Worm (Caenorhabditis elegans) whole organism, young adult: ENCODE results near the gene add-1.

Experiments
- B0019.2 ChIP-seq: fragments of 200-800 bp; sonication (Bioruptor generic); conservative IDR thresholded peaks from 2 replicates; pipeline ENCODE4 v1.3.6; 2022; ENCODE audit warnings: missing genetic modification reagents, missing genetic modification characterization, missing compliant biosample characterization
- B0336.3 ChIP-seq: fragments of 200-800 bp; sonication (Bioruptor generic); IDR thresholded peaks from 2 replicates; pipeline ENCODE4 v1.3.6; 2022; ENCODE audit warnings: missing genetic modification characterization, missing compliant biosample characterization
- C06A6.2 ChIP-seq: fragments of 200-800 bp; sonication (Bioruptor generic); conservative IDR thresholded peaks from 2 replicates; pipeline ENCODE4 v1.3.6; 2022; ENCODE audit warnings: missing genetic modification characterization, missing compliant biosample characterization
- C17E4.6 ChIP-seq: fragments of 200-800 bp; sonication (Bioruptor generic); IDR thresholded peaks from 2 replicates; pipeline ENCODE4 v1.3.6; 2022; ENCODE audit warnings: missing genetic modification reagents, missing genetic modification characterization, missing compliant biosample characterization
- F33H1.4 ChIP-seq: fragments of 200-800 bp; sonication (Bioruptor generic); IDR thresholded peaks from 2 replicates; pipeline ENCODE4 v1.3.6; 2022; ENCODE audit warnings: missing genetic modification reagents, missing genetic modification characterization, missing compliant biosample characterization
- Y53F4B.3 ChIP-seq: fragments of 200-800 bp; sonication (Bioruptor generic); IDR thresholded peaks from 2 replicates; pipeline ENCODE4 v1.3.6; 2022; ENCODE audit warnings: missing genetic modification reagents, missing genetic modification characterization, missing compliant biosample characterization
- Y67H2A.10 ChIP-seq: fragments of 200-800 bp; sonication (Bioruptor generic); conservative IDR thresholded peaks from 2 replicates; pipeline ENCODE4 v1.3.6; 2022; ENCODE audit warnings: missing genetic modification reagents, missing genetic modification characterization, missing compliant biosample characterization
- atf-7 ChIP-seq: sonication (generic microtip); optimal IDR thresholded peaks from 2 replicates; lab custom pipeline; 2017; ENCODE audit warnings: mild to moderate bottlenecking, missing genetic modification characterization, missing compliant biosample characterization
- attf-5 ChIP-seq: fragments of 200-800 bp; sonication (Bioruptor generic); optimal IDR thresholded peaks from 2 replicates; lab custom pipeline; 2018; ENCODE audit warnings: mild to moderate bottlenecking, missing genetic modification characterization, missing compliant biosample characterization
- ceh-79 ChIP-seq: sonication (generic microtip); optimal IDR thresholded peaks from 2 replicates; lab custom pipeline; 2017; ENCODE audit warnings: mild to moderate bottlenecking, missing genetic modification characterization, missing compliant biosample characterization
- chd-7 ChIP-seq: sonication (generic microtip); optimal IDR thresholded peaks from 2 replicates; lab custom pipeline; 2016; ENCODE audit warnings: mild to moderate bottlenecking, missing genetic modification characterization, moderate library complexity, missing compliant biosample characterization
- die-1 ChIP-seq: sonication (generic microtip); optimal IDR thresholded peaks from 2 replicates; lab custom pipeline; 2016; ENCODE audit warnings: missing genotype, mild to moderate bottlenecking, missing genetic modification characterization, missing compliant biosample characterization
- efl-1 ChIP-seq: fragments of 150-350 bp; optimal IDR thresholded peaks from 2 replicates; lab custom pipeline; 2014; ENCODE audit warnings: missing biosample characterization, missing genetic modification reagents, missing genetic modification characterization
- egl-18 ChIP-seq: fragments of 200-800 bp; sonication (Bioruptor generic); IDR thresholded peaks from 2 replicates; pipeline ENCODE4 v1.3.6; 2022; ENCODE audit warnings: missing genetic modification reagents, missing genetic modification characterization, missing compliant biosample characterization
- ets-4 ChIP-seq: fragments of 200-800 bp; sonication (Bioruptor generic); optimal IDR thresholded peaks from 2 replicates; lab custom pipeline; 2018; ENCODE audit warnings: mild to moderate bottlenecking, missing genetic modification characterization, missing compliant biosample characterization
- hlh-12 ChIP-seq: sonication (generic microtip); optimal IDR thresholded peaks from 2 replicates; lab custom pipeline; 2016; ENCODE audit warnings: missing genetic modification characterization, missing compliant biosample characterization
- hmg-20 ChIP-seq: fragments of 200-800 bp; sonication (Bioruptor generic); IDR thresholded peaks from 2 replicates; pipeline ENCODE4 v1.3.6; 2022; ENCODE audit warnings: missing genetic modification reagents, missing genetic modification characterization, missing compliant biosample characterization
- hrde-1 ChIP-seq: sonication (generic microtip); optimal IDR thresholded peaks from 2 replicates; lab custom pipeline; 2016; ENCODE audit warnings: missing genetic modification characterization, mild to moderate bottlenecking, missing compliant biosample characterization, moderate library complexity, missing genotype, missing genetic modification reagents, borderline replicate concordance
- lin-35 ChIP-seq, 3 experiments: fragments of 150-350 bp in 2 of 3; sonication (generic microtip) in 1 of 3; optimal IDR thresholded peaks; 2 replicates each; lab custom pipeline; 2014 to 2018; ENCODE audit warnings: missing biosample characterization in 3 of 3, missing genetic modification characterization in 3 of 3, missing genetic modification reagents in 3 of 3
- madf-10 ChIP-seq: sonication (generic microtip); optimal IDR thresholded peaks from 2 replicates; lab custom pipeline; 2016; ENCODE audit warnings: mild to moderate bottlenecking, missing genetic modification characterization, missing compliant biosample characterization
- madf-3 ChIP-seq: fragments of 200-800 bp; sonication (Bioruptor generic); IDR thresholded peaks from 2 replicates; pipeline ENCODE4 v1.3.6; 2022; ENCODE audit warnings: missing genetic modification reagents, missing genetic modification characterization, missing compliant biosample characterization
- nfya-2 ChIP-seq: fragments of 200-800 bp; sonication (Bioruptor generic); IDR thresholded peaks from 2 replicates; pipeline ENCODE4 v1.3.6; 2022; ENCODE audit warnings: missing genetic modification reagents, missing genetic modification characterization, missing compliant biosample characterization
- nfyb-1 ChIP-seq: fragments of 200-800 bp; sonication (Bioruptor generic); IDR thresholded peaks from 2 replicates; pipeline ENCODE4 v1.3.6; 2022; ENCODE audit warnings: missing genetic modification reagents, missing genetic modification characterization, missing compliant biosample characterization
- nhr-27 ChIP-seq: fragments of 200-800 bp; sonication (Bioruptor generic); optimal IDR thresholded peaks from 2 replicates; lab custom pipeline; 2018; ENCODE audit warnings: mild to moderate bottlenecking, missing genetic modification characterization, moderate library complexity, missing compliant biosample characterization
- nhr-80 ChIP-seq: sonication (generic microtip); optimal IDR thresholded peaks from 2 replicates; lab custom pipeline; 2016; ENCODE audit warnings: missing genetic modification characterization, missing compliant biosample characterization
- sdz-38 ChIP-seq: sonication (generic microtip); optimal IDR thresholded peaks from 2 replicates; lab custom pipeline; 2016; ENCODE audit warnings: missing genotype, missing genetic modification characterization, missing compliant biosample characterization
- sea-2 ChIP-seq: fragments of 200-800 bp; sonication (Bioruptor generic); IDR thresholded peaks from 2 replicates; pipeline ENCODE4 v1.3.6; 2022; ENCODE audit warnings: missing genetic modification characterization, missing compliant biosample characterization
- snpc-1.3 ChIP-seq: sonication (generic microtip); optimal IDR thresholded peaks from 2 replicates; lab custom pipeline; 2017; ENCODE audit warnings: missing genetic modification characterization, mild to moderate bottlenecking, missing compliant biosample characterization, antibody characterized with exemption, moderate library complexity, missing genotype, missing genetic modification reagents; ENCODE audit not compliant: insufficient read depth
- snpc-3.4 ChIP-seq: sonication (generic microtip); optimal IDR thresholded peaks from 2 replicates; lab custom pipeline; 2017; ENCODE audit warnings: missing genetic modification characterization, mild to moderate bottlenecking, missing compliant biosample characterization, antibody characterized with exemption, moderate library complexity, missing genotype, missing genetic modification reagents
- sptf-2 ChIP-seq: fragments of 200-800 bp; sonication (Bioruptor generic); optimal IDR thresholded peaks from 2 replicates; lab custom pipeline; 2018; ENCODE audit warnings: mild to moderate bottlenecking, missing genetic modification characterization, missing compliant biosample characterization
- xnd-1 ChIP-seq: sonication (generic microtip); optimal IDR thresholded peaks from 2 replicates; lab custom pipeline; 2016; ENCODE audit warnings: missing genotype, missing genetic modification reagents, missing genetic modification characterization, missing compliant biosample characterization
- zim-3 ChIP-seq: sonication (generic microtip); optimal IDR thresholded peaks from 2 replicates; lab custom pipeline; 2017; ENCODE audit warnings: mild to moderate bottlenecking, missing genetic modification characterization, moderate library complexity, missing compliant biosample characterization
- ztf-28 ChIP-seq: fragments of 200-800 bp; sonication (Bioruptor generic); IDR thresholded peaks from 2 replicates; pipeline ENCODE4 v1.3.6; 2022; ENCODE audit warnings: missing genetic modification reagents, missing genetic modification characterization, missing compliant biosample characterization

The add-1 gene

DNA sequence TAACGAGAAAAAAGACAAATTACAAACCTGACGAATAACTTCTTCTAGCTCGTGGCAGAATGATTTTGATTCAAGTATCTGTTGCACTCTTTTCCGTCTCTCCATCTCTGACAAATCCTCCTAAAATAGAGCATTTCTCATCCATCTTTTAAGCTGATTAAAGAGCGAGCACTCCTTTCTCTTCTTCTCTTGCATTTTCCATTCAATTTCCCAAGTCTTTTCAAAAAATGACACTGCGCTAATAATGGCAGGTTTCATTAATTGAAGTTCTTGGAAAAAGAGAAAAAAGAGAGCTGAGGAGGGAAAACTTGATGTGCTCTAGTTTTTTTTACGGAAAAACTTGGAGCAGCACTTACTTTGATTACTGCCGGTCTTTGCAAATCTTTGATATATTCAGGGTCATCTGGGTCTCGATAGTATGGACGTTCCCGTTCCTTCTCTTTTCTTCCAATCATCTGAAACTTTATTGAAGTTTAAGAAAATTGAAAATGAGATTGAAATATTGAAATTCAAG, at the start of gene add-1:
TSS of gene add-1 (minus strand) at position 464 of the 514 bp plus-strand sequence.
- TF ChIP-seq B0336.3 (GFP tag; lab: Robert Waterston, UW) (no peak), nfyb-1 (GFP tag; lab: Robert Waterston, UW) (no peak), Y67H2A.10 (GFP tag; lab: Robert Waterston, UW) (no peak), F33H1.4 (no peak), sptf-2 (no peak), nhr-27 (tag; lab: Kevin White, UChicago) (no peak), chd-7 (no peak), ets-4 (GFP tag; lab: Kevin White, UChicago) (no peak)

DNA sequence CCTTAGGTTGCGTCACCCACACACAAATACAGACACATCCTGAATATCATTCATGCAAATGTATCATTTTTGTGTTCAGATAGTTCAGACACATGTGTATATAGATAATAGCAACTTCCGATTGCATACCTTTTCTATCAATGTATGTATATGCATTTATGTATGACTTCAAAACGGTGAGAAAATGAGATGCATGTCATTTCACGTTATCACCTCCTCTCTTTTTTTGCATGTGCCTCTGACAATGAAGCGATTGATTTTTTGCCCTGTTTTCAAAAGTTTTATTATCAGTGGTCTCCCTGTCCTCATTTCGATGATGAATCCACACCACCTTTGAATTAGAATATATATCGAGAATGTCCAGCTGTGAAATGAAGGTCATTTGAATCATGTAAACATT, 46.0 kb upstream of the add-1 start, which contains the start of gene K05B2.2:
TSS of gene K05B2.2 (plus strand) at position 278 of the 400 bp plus-strand sequence.
- TF ChIP-seq hrde-1 (tag; lab: Kevin White, UChicago) (no peak), nhr-80 (tag; lab: Kevin White, UChicago) (peak; percentile 77), sdz-38 (tag; lab: Kevin White, UChicago) (no peak), ceh-79 (no peak), chd-7 (no peak), zim-3 (tag; lab: Kevin White, UChicago) (no peak), xnd-1 (tag; lab: Kevin White, UChicago) (no peak)

DNA sequence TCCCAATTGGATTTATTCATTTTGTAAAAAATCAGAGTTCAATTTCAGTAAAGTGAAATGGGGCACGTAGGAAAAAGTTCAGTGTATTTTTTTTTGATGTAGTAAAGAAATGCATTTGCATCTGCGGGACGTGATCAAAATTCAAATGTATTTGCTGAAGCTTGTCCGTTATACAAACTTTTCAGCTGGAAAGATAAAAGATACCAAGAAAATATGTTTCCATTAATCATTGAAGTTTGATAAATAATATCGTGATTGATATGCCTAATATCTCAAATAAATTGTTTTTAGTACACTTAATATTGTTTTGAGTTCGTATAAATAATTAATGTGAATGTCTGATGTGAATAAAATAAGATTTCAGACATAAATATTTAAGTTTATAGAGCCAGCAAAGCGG, 42.5 kb upstream of the add-1 start:
- TF ChIP-seq ztf-28, result no peak
- TF ChIP-seq hlh-12 (tag; lab: Kevin White, UChicago), result no peak
- no peak for TF ChIP-seq madf-10 (tag; lab: Kevin White, UChicago)
- TF ChIP-seq efl-1 (GFP tag; lab: Kevin White, UChicago), result no peak
- no peak for TF ChIP-seq die-1 (tag; lab: Kevin White, UChicago)
- TF ChIP-seq snpc-1.3 (tag; lab: Kevin White, UChicago), result no peak
- no peak for TF ChIP-seq B0019.2
- no peak for TF ChIP-seq madf-3
- TF ChIP-seq sea-2 (GFP tag; lab: Robert Waterston, UW), result no peak
- TF ChIP-seq nfya-2 (GFP tag; lab: Robert Waterston, UW), result no peak

DNA sequence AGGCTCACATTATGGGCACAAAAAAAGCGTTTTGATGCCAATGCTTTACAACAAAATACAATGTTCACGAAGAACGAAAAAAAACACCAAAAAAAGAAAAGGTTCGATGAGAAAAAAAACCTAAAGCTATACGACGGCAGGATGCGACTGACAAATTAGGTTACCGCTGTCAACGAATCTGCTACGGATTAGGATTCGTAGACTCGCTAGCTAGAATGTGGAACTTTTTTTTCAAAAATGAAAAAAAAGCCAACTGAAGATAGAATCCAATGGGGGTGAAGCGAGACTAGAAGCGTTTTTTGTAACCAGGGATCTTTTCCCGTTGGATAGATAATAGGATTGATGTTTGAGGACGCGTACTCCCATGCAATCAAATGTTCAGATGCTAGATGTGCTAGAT, 42.1 kb upstream of the add-1 start:
- TF ChIP-seq hmg-20 (no peak), lin-35 (GFP tag; optimal IDR thresholded peaks at IDR 0.05; lab: Kevin White, UChicago) (peak in 1 of 3 experiments; percentile 6), F33H1.4 (no peak)

DNA sequence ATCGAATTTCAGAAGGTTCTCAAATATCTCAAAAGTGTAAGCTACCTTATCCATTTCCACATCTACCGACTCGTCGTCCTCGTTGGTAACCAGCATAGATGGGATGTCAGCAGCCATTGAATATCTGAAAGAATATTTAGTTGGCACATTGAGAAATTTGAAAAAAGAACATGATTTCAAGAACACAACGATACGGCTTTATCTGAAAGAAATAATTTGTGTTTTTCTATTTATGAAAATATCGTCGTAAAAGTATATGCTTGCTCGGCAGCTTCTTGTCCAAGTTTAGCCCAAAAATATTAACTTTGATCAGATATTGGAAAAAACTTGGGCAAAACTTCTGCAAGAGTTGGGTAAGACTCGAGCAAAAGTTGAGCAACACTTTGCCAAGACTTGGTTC, 40.8 kb upstream of the add-1 start, which contains the start of gene T07F12.4:
TSS of gene T07F12.4 (minus strand) at position 130 of the 400 bp plus-strand sequence.
- TF ChIP-seq Y53F4B.3 (GFP tag; lab: Robert Waterston, UW), result no peak
- no peak for TF ChIP-seq hlh-12 (tag; lab: Kevin White, UChicago)
- TF ChIP-seq atf-7, result no peak
- TF ChIP-seq C06A6.2 (GFP tag; lab: Robert Waterston, UW), result no peak
- TF ChIP-seq attf-5 (GFP tag; lab: Kevin White, UChicago), result no peak
- TF ChIP-seq C17E4.6 (GFP tag; lab: Robert Waterston, UW), result no peak
- no peak for TF ChIP-seq madf-10 (tag; lab: Kevin White, UChicago)
- no peak for TF ChIP-seq snpc-3.4 (tag; lab: Kevin White, UChicago)
- TF ChIP-seq egl-18 (GFP tag; lab: Robert Waterston, UW), result no peak
